Fruit fly (Drosophila melanogaster) whole organism, embryonic: Measurements from ENCODE around the gene Bap111.

Experiments
- Bgb ChIP-seq: fragments of 200-800 bp; sonication (Bioruptor generic); IDR thresholded peaks from 2 replicates; pipeline ENCODE4 v1.3.6; 2022; ENCODE audit warnings: missing biosample characterization, missing genetic modification characterization; ENCODE audit not compliant: partially characterized antibody
- CG10979 ChIP-seq: fragments of 200-800 bp; sonication (Bioruptor generic); optimal IDR thresholded peaks from 2 replicates; lab custom pipeline; 2018; ENCODE audit warnings: missing biosample characterization, mild to moderate bottlenecking, missing genetic modification characterization, moderate library complexity
- CG12219 ChIP-seq: fragments of 200-800 bp; sonication (Bioruptor generic); optimal IDR thresholded peaks from 3 replicates; lab custom pipeline; 2018; ENCODE audit warnings: missing biosample characterization, mild to moderate bottlenecking, missing genetic modification characterization
- CG12391 ChIP-seq: fragments of 200-800 bp; sonication (Bioruptor generic); optimal IDR thresholded peaks from 3 replicates; lab custom pipeline; 2018; ENCODE audit warnings: missing biosample characterization, mild to moderate bottlenecking, missing genetic modification characterization, moderate library complexity
- CG12659 ChIP-seq: fragments of 200-800 bp; sonication (Bioruptor generic); optimal IDR thresholded peaks from 3 replicates; lab custom pipeline; 2017; ENCODE audit warnings: mild to moderate bottlenecking, missing biosample characterization, missing genetic modification reagents, missing genetic modification characterization
- CG13123 ChIP-seq: fragments of 200-800 bp; sonication (Bioruptor generic); optimal IDR thresholded peaks from 2 replicates; lab custom pipeline; 2016; ENCODE audit warnings: missing biosample characterization, missing genetic modification characterization
- CG13287 ChIP-seq: fragments of 200-800 bp; sonication (Bioruptor generic); IDR thresholded peaks from 2 replicates; pipeline ENCODE4 v1.3.6; 2022; ENCODE audit warnings: missing biosample characterization, missing genetic modification characterization; ENCODE audit not compliant: partially characterized antibody
- CG13424 ChIP-seq: fragments of 200-800 bp; sonication (Bioruptor generic); optimal IDR thresholded peaks from 2 replicates; lab custom pipeline; 2019; ENCODE audit warnings: missing biosample characterization, mild to moderate bottlenecking, missing genetic modification characterization, moderate library complexity
- CG13624 ChIP-seq: fragments of 200-800 bp; sonication (Bioruptor generic); optimal IDR thresholded peaks from 2 replicates; lab custom pipeline; 2016; ENCODE audit warnings: missing biosample characterization, missing genetic modification characterization
- CG14710 ChIP-seq: fragments of 200-800 bp; sonication (Bioruptor generic); optimal IDR thresholded peaks from 3 replicates; lab custom pipeline; 2019; ENCODE audit warnings: missing biosample characterization, mild to moderate bottlenecking, missing genetic modification characterization, moderate library complexity
- CG15073 ChIP-seq: fragments of 200-800 bp; sonication (Bioruptor generic); optimal IDR thresholded peaks from 2 replicates; lab custom pipeline; 2016; ENCODE audit warnings: missing biosample characterization, missing genetic modification characterization
- CG1832 ChIP-seq: fragments of 200-800 bp; sonication (Bioruptor generic); optimal IDR thresholded peaks from 2 replicates; lab custom pipeline; 2017; ENCODE audit warnings: missing biosample characterization, mild to moderate bottlenecking, missing genetic modification characterization, inconsistent platforms
- CG2678 ChIP-seq: fragments of 200-800 bp; sonication (Bioruptor generic); optimal IDR thresholded peaks from 3 replicates; lab custom pipeline; 2019; ENCODE audit warnings: missing biosample characterization, mild to moderate bottlenecking, missing genetic modification characterization, moderate library complexity
- CG2875 ChIP-seq: fragments of 200-800 bp; sonication (Bioruptor generic); optimal IDR thresholded peaks from 2 replicates; lab custom pipeline; 2017; ENCODE audit warnings: missing biosample characterization, mild to moderate bottlenecking, missing genetic modification characterization, missing genetic modification reagents
- CG3847 ChIP-seq: fragments of 200-800 bp; sonication (Bioruptor generic); IDR thresholded peaks from 2 replicates; pipeline ENCODE4 v1.3.6; 2022; ENCODE audit warnings: missing biosample characterization, missing genetic modification characterization
- CG7745 ChIP-seq: fragments of 200-800 bp; sonication (Bioruptor generic); optimal IDR thresholded peaks from 2 replicates; lab custom pipeline; 2018; ENCODE audit warnings: missing biosample characterization, mild to moderate bottlenecking, missing genetic modification characterization, moderate library complexity
- CG7839 ChIP-seq: fragments of 200-800 bp; sonication (Bioruptor generic); optimal IDR thresholded peaks from 3 replicates; lab custom pipeline; 2018; ENCODE audit warnings: missing biosample characterization, mild to moderate bottlenecking, missing genetic modification characterization, moderate library complexity
- CG8359 ChIP-seq: fragments of 200-800 bp; sonication (Bioruptor generic); optimal IDR thresholded peaks from 2 replicates; lab custom pipeline; 2017; ENCODE audit warnings: missing biosample characterization, mild to moderate bottlenecking, missing genetic modification characterization, borderline replicate concordance
- CG9727 ChIP-seq: fragments of 200-800 bp; sonication (Bioruptor generic); optimal IDR thresholded peaks from 3 replicates; lab custom pipeline; 2017; ENCODE audit warnings: missing biosample characterization, mild to moderate bottlenecking, missing genetic modification characterization
- Camta ChIP-seq: fragments of 200-800 bp; sonication (Bioruptor generic); optimal IDR thresholded peaks from 2 replicates; lab custom pipeline; 2016; ENCODE audit warnings: missing biosample characterization, missing genetic modification characterization
- CoRest ChIP-seq: fragments of 200-800 bp; sonication (Bioruptor generic); optimal IDR thresholded peaks from 3 replicates; lab custom pipeline; 2018; ENCODE audit warnings: missing biosample characterization, mild to moderate bottlenecking, missing genetic modification characterization, moderate library complexity
- D19A ChIP-seq: fragments of 200-800 bp; optimal IDR thresholded peaks from 3 replicates; lab custom pipeline; 2019; ENCODE audit warnings: missing biosample characterization, mild to moderate bottlenecking, missing genetic modification characterization, moderate library complexity
- Doc2 ChIP-seq: fragments of 200-800 bp; sonication (Bioruptor generic); IDR thresholded peaks from 2 replicates; pipeline ENCODE4 v1.3.6; 2022; ENCODE audit warnings: missing biosample characterization, missing genetic modification characterization
- Doc3 ChIP-seq: fragments of 200-800 bp; sonication (Bioruptor generic); IDR thresholded peaks from 3 replicates; pipeline ENCODE4 v1.3.6; 2022; ENCODE audit warnings: missing biosample characterization, missing genetic modification characterization; ENCODE audit not compliant: partially characterized antibody
- ERR ChIP-seq: fragments of 200-800 bp; sonication (Bioruptor generic); optimal IDR thresholded peaks from 2 replicates; lab custom pipeline; 2016; ENCODE audit warnings: missing biosample characterization, missing genetic modification characterization
- Fer1 ChIP-seq: fragments of 200-800 bp; sonication (Bioruptor generic); optimal IDR thresholded peaks from 2 replicates; lab custom pipeline; 2017; ENCODE audit warnings: missing biosample characterization, mild to moderate bottlenecking, missing genetic modification characterization
- HHEX ChIP-seq: fragments of 200-800 bp; sonication (Bioruptor generic); optimal IDR thresholded peaks from 3 replicates; lab custom pipeline; 2017; ENCODE audit warnings: missing biosample characterization, mild to moderate bottlenecking, missing genetic modification characterization, missing genetic modification reagents
- Hand ChIP-seq: fragments of 200-800 bp; sonication (Bioruptor generic); optimal IDR thresholded peaks from 2 replicates; lab custom pipeline; 2017; ENCODE audit warnings: mild to moderate bottlenecking, missing biosample characterization, missing genetic modification reagents, missing genetic modification characterization
- Hmr ChIP-seq: fragments of 200-800 bp; sonication (Bioruptor generic); optimal IDR thresholded peaks from 3 replicates; lab custom pipeline; 2017; ENCODE audit warnings: mild to moderate bottlenecking, missing biosample characterization, missing genetic modification reagents, missing genetic modification characterization
- Mes4 ChIP-seq: fragments of 200-800 bp; sonication (Bioruptor generic); optimal IDR thresholded peaks from 2 replicates; lab custom pipeline; 2016; ENCODE audit warnings: missing biosample characterization, missing genetic modification characterization
- Neu2 ChIP-seq: fragments of 200-800 bp; sonication (Bioruptor generic); optimal IDR thresholded peaks from 3 replicates; lab custom pipeline; 2016; ENCODE audit warnings: missing biosample characterization, missing genetic modification characterization, borderline replicate concordance
- Nf-YA ChIP-seq: fragments of 200-800 bp; sonication (Bioruptor generic); IDR thresholded peaks from 2 replicates; pipeline ENCODE4 v1.3.6; 2022; ENCODE audit warnings: missing biosample characterization, missing genetic modification characterization
- Rx ChIP-seq: fragments of 200-800 bp; sonication (Bioruptor generic); IDR thresholded peaks from 2 replicates; pipeline ENCODE4 v1.3.6; 2022; ENCODE audit warnings: missing biosample characterization, missing genetic modification characterization
- Sin3A ChIP-seq: fragments of >200 bp; optimal IDR thresholded peaks from 2 replicates; lab custom pipeline; 2018
- Ssrp ChIP-seq: fragments of 200-800 bp; sonication (Bioruptor generic); optimal IDR thresholded peaks from 2 replicates; lab custom pipeline; 2018; ENCODE audit warnings: missing biosample characterization, mild to moderate bottlenecking, missing genetic modification characterization, moderate library complexity
- TFAM ChIP-seq: fragments of 200-800 bp; sonication (Bioruptor generic); optimal IDR thresholded peaks from 2 replicates; lab custom pipeline; 2017; ENCODE audit warnings: missing biosample characterization, missing genetic modification characterization, inconsistent platforms
- ato ChIP-seq: fragments of 200-800 bp; sonication (Bioruptor generic); IDR thresholded peaks from 2 replicates; pipeline ENCODE4 v1.3.6; 2022; ENCODE audit warnings: missing biosample characterization, missing genetic modification characterization; ENCODE audit not compliant: partially characterized antibody
- bbx ChIP-seq: fragments of 200-800 bp; sonication (Bioruptor generic); IDR thresholded peaks from 2 replicates; pipeline ENCODE4 v1.3.6; 2022; ENCODE audit warnings: missing biosample characterization, missing genetic modification characterization; ENCODE audit not compliant: partially characterized antibody
- dm ChIP-seq: fragments of 200-800 bp; sonication (Bioruptor generic); optimal IDR thresholded peaks from 3 replicates; lab custom pipeline; 2016; ENCODE audit warnings: missing biosample characterization, missing genetic modification characterization
- fd96Cb ChIP-seq: fragments of 200-800 bp; sonication (Bioruptor generic); optimal IDR thresholded peaks from 2 replicates; lab custom pipeline; 2018; ENCODE audit warnings: missing biosample characterization, mild to moderate bottlenecking, missing genetic modification characterization, moderate library complexity
- gcm ChIP-seq: fragments of 200-800 bp; sonication (Bioruptor generic); optimal IDR thresholded peaks from 2 replicates; lab custom pipeline; 2019; ENCODE audit warnings: missing biosample characterization, mild to moderate bottlenecking, missing genetic modification characterization, moderate library complexity
- grau ChIP-seq: fragments of 200-800 bp; optimal IDR thresholded peaks from 3 replicates; lab custom pipeline; 2019; ENCODE audit warnings: missing biosample characterization, mild to moderate bottlenecking, missing genetic modification characterization, moderate library complexity
- kay ChIP-seq: fragments of 200-800 bp; sonication (Bioruptor generic); optimal IDR thresholded peaks from 2 replicates; lab custom pipeline; 2016; ENCODE audit warnings: missing biosample characterization, missing genetic modification characterization
- ken ChIP-seq: fragments of 200-800 bp; sonication (Bioruptor generic); IDR thresholded peaks from 3 replicates; pipeline ENCODE4 v1.3.6; 2022; ENCODE audit warnings: missing biosample characterization, missing genetic modification characterization
- nmo ChIP-seq: fragments of 200-800 bp; sonication (Bioruptor generic); optimal IDR thresholded peaks from 2 replicates; lab custom pipeline; 2018; ENCODE audit warnings: missing biosample characterization, mild to moderate bottlenecking, missing genetic modification characterization, moderate library complexity
- otp ChIP-seq: fragments of 200-800 bp; sonication (Bioruptor generic); IDR thresholded peaks from 3 replicates; pipeline ENCODE4, ENCODE4 v1.3.6; 2022; ENCODE audit warnings: missing biosample characterization, missing genetic modification characterization
- prd ChIP-seq, 3 experiments: fragments of >200 bp in 2 of 3; fragments of 200-800 bp in 1 of 3; sonication (Bioruptor generic) in 1 of 3; optimal IDR thresholded peaks in 2 of 3; IDR thresholded peaks in 1 of 3; 2 replicates in 2 of 3; 3 replicates in 1 of 3; pipeline versions ENCODE4 v1.3.6 to Lab custom; 2017 to 2022; ENCODE audit warnings: missing biosample characterization in 1 of 3, missing genetic modification characterization in 1 of 3
- usp ChIP-seq: fragments of >200 bp; optimal IDR thresholded peaks from 2 replicates; lab custom pipeline; 2017; ENCODE audit warnings: missing biosample characterization, missing genetic modification characterization
- yki ChIP-seq: fragments of >200 bp; optimal IDR thresholded peaks from 3 replicates; lab custom pipeline; 2018

Bap111 gene

dm6 chrX:9119671-9120364, 29.3 kb upstream of the Bap111 start (continued):
- TF ChIP-seq CoRest (tag; lab: Kevin White, UChicago) (peak; percentile 46), ato (GFP tag; lab: Robert Waterston, UW) (no peak), CG3847 (GFP tag; lab: Robert Waterston, UW) (no peak), Doc2 (GFP tag; lab: Robert Waterston, UW) (no peak), CG13287 (GFP tag; lab: Robert Waterston, UW) (no peak), fd96Cb (tag; lab: Kevin White, UChicago) (peak; percentile 32), usp (GFP tag; lab: Kevin White, UChicago) (no peak), grau (tag; lab: Kevin White, UChicago) (peak; percentile 29), ken (0 out of 3 replicates have a peak, but pooled peaks have one; percentile 11), kay (GFP tag; lab: Kevin White, UChicago) (no peak), ERR (GFP tag; lab: Kevin White, UChicago) (no peak), Hand (GFP tag; lab: Kevin White, UChicago) (peak; percentile 11), Camta (GFP tag; lab: Kevin White, UChicago) (no peak), otp (GFP tag; lab: Robert Waterston, UW) (no peak), prd (optimal IDR thresholded peaks at IDR 0.05; lab: Kevin White, UChicago) (no peak), prd (GFP tag; IDR thresholded peaks at IDR 0.05; lab: Robert Waterston, UW) (peak; percentile 41; the same call in 1 of the 3 replicates), Nf-YA (no peak), CG13624 (GFP tag; lab: Kevin White, UChicago) (no peak), CG12391 (tag; lab: Kevin White, UChicago) (peak; percentile 28), CG15073 (no peak), CG13424 (tag; lab: Kevin White, UChicago) (peak; percentile 27), CG7745 (tag; lab: Kevin White, UChicago) (no peak), Sin3A (lab: Kevin White, UChicago) (no peak), Neu2 (GFP tag; lab: Kevin White, UChicago) (no peak), D19A (tag; lab: Kevin White, UChicago) (no peak), yki (lab: Kevin White, UChicago) (no peak), CG7839 (tag; lab: Kevin White, UChicago) (peak; percentile 37), Ssrp (tag; lab: Kevin White, UChicago) (peak; percentile 29), gcm (GFP tag; lab: Kevin White, UChicago) (no peak), Hmr (GFP tag; lab: Kevin White, UChicago) (peak; percentile 24), CG12659 (GFP tag; lab: Kevin White, UChicago) (peak; percentile 15), CG9727 (GFP tag; lab: Kevin White, UChicago) (peak; percentile 16), CG8359 (GFP tag; lab: Kevin White, UChicago) (no peak), CG10979 (tag; lab: Kevin White, UChicago) (peak; percentile 44), nmo (GFP tag; lab: Kevin White, UChicago) (peak; percentile 53), bbx (no peak), TFAM (GFP tag; lab: Kevin White, UChicago) (no peak), Bgb (no peak), CG2678 (peak; percentile 62), HHEX (GFP tag; lab: Kevin White, UChicago) (peak; percentile 6), Fer1 (GFP tag; lab: Kevin White, UChicago) (no peak), CG12219 (GFP tag; lab: Kevin White, UChicago) (peak; percentile 16), Mes4 (GFP tag; lab: Kevin White, UChicago) (no peak), Rx (GFP tag; lab: Robert Waterston, UW) (no peak), CG14710 (tag; lab: Kevin White, UChicago) (peak; percentile 22), CG2875 (GFP tag; lab: Kevin White, UChicago) (peak; percentile 4), CG1832 (GFP tag; lab: Kevin White, UChicago) (no peak), CG13123 (no peak), Doc3 (GFP tag; lab: Robert Waterston, UW) (no peak), dm (GFP tag; lab: Kevin White, UChicago) (no peak)
